Fruit fly (Drosophila melanogaster): Measurements from ENCODE around the gene CG34241.

The CG34241 gene

DNA sequence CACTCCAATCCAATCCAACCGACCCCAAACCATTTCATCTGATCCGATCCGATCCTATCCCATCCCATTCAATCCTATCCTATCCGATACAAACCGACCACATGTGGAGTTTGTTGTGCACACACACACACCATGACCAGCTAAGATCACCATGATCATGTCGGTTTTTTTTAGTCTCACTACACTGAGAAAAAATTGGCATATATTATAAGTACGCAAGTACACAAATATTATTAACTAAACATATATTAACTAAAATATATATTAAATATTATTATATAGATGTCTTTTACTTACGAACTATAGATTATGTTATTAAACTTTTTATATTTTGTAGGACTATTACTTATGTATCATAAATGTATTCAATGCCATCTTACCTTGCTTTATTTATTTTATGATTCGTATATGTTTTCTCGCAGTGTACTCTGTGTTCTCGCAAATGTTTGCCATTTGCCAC, 25.8 kb upstream of the CG34241 start (continued):
- peak; percentile 41 for TF ChIP-seq CG15696 (tag; optimal IDR thresholded peaks at IDR 0.05)
- TF ChIP-seq phol (tag; optimal IDR thresholded peaks at IDR 0.05): peak; percentile 63
- TF ChIP-seq CG8924 (tag; optimal IDR thresholded peaks at IDR 0.05): peak; percentile 50
- TF ChIP-seq sr (GFP tag; IDR thresholded peaks at IDR 0.05): no peak
- TF ChIP-seq fd96Cb (tag; optimal IDR thresholded peaks at IDR 0.05): peak; percentile 8
- TF ChIP-seq CG10979 (tag; optimal IDR thresholded peaks at IDR 0.05): peak; percentile 59
- peak; percentile 77 for TF ChIP-seq dmrt11E (tag; optimal IDR thresholded peaks at IDR 0.05)
- peak in 1 of 2 experiments; percentile 29 for TF ChIP-seq insv (GFP tag; optimal IDR thresholded peaks at IDR 0.05)
- peak; percentile 56 for TF ChIP-seq zen (tag; optimal IDR thresholded peaks at IDR 0.05)
- TF ChIP-seq dmrt99B (tag; optimal IDR thresholded peaks at IDR 0.05): peak; percentile 43
- peak; percentile 26 for TF ChIP-seq Blimp-1 (GFP tag; optimal IDR thresholded peaks at IDR 0.05)
- no peak for TF ChIP-seq ttk (GFP tag; IDR thresholded peaks at IDR 0.05)
- TF ChIP-seq Sox100B (GFP tag; optimal IDR thresholded peaks at IDR 0.05): peak; percentile 50
- TF ChIP-seq sens (GFP tag): no peak
- TF ChIP-seq esg (GFP tag; conservative IDR thresholded peaks at IDR 0.05): no peak
- TF ChIP-seq Hr51 (GFP tag; optimal IDR thresholded peaks at IDR 0.05): peak in 1 of 2 experiments; percentile 30
- TF ChIP-seq D19A (tag; optimal IDR thresholded peaks at IDR 0.05): peak; percentile 28
- peak in 1 of 3 experiments; percentile 70 for TF ChIP-seq lola (GFP tag; optimal IDR thresholded peaks at IDR 0.05)
- TF ChIP-seq CG31441 (GFP tag; IDR thresholded peaks at IDR 0.05): peak; percentile 60
- no peak for TF ChIP-seq tup (GFP tag; optimal IDR thresholded peaks at IDR 0.05)
- TF ChIP-seq Dip3 (GFP tag; optimal IDR thresholded peaks at IDR 0.05): no peak
- TF ChIP-seq bsh (GFP tag; optimal IDR thresholded peaks at IDR 0.05): peak; percentile 31 to 53
- no peak for TF ChIP-seq CG3065 (GFP tag; optimal IDR thresholded peaks at IDR 0.05)
- TF ChIP-seq Oli (tag; optimal IDR thresholded peaks at IDR 0.05): peak; percentile 26
- TF ChIP-seq Opbp (GFP tag; IDR thresholded peaks at IDR 0.05; ENCODE audit: partially characterized antibody): no peak
- TF ChIP-seq zf30C (GFP tag; optimal IDR thresholded peaks at IDR 0.05): peak; percentile 54
- peak; percentile 19 for TF ChIP-seq CG7271 (tag; optimal IDR thresholded peaks at IDR 0.05)
- TF ChIP-seq tin (GFP tag; optimal IDR thresholded peaks at IDR 0.05): no peak
- no peak for TF ChIP-seq ERR (GFP tag; optimal IDR thresholded peaks at IDR 0.05)
- TF ChIP-seq unc-4 (GFP tag; IDR thresholded peaks at IDR 0.05; ENCODE audit: partially characterized antibody): no peak
- TF ChIP-seq CG8388 (GFP tag; optimal IDR thresholded peaks at IDR 0.05): peak; percentile 21
- peak; percentile 75 for TF ChIP-seq twi (tag; optimal IDR thresholded peaks at IDR 0.05)
- TF ChIP-seq row (GFP tag; IDR thresholded peaks at IDR 0.05): peak; percentile 21; the same call in 1 of the 3 replicates
- peak; percentile 16 for TF ChIP-seq nom (GFP tag; optimal IDR thresholded peaks at IDR 0.05)
- peak; percentile 57 for TF ChIP-seq nmo (GFP tag; optimal IDR thresholded peaks at IDR 0.05)
- no peak for TF ChIP-seq eve (GFP tag; optimal IDR thresholded peaks at IDR 0.05)
- peak; percentile 49 for TF ChIP-seq CG14710 (tag; optimal IDR thresholded peaks at IDR 0.05)
- no peak for TF ChIP-seq CG12071 (GFP tag; optimal IDR thresholded peaks at IDR 0.05)
- peak; percentile 53 for TF ChIP-seq CoRest (tag; optimal IDR thresholded peaks at IDR 0.05)
- peak; percentile 68 for TF ChIP-seq CG18262 (tag; optimal IDR thresholded peaks at IDR 0.05)
- TF ChIP-seq Chrac-16 (GFP tag; optimal IDR thresholded peaks at IDR 0.05): no peak
- TF ChIP-seq CG11085 (GFP tag; IDR thresholded peaks at IDR 0.05): 0 out of 2 replicates have a peak, but pooled peaks have one; percentile 12
- no peak for TF ChIP-seq CG18764 (GFP tag; optimal IDR thresholded peaks at IDR 0.05)
- TF ChIP-seq CG17361 (GFP tag; IDR thresholded peaks at IDR 0.05): peak; percentile 65; the same call in 2 of the 3 replicates
- peak; percentile 45 for TF ChIP-seq grau (tag; optimal IDR thresholded peaks at IDR 0.05)
- no peak for TF ChIP-seq bigmax (GFP tag; optimal IDR thresholded peaks at IDR 0.05)
- peak; percentile 76 for TF ChIP-seq CG2712 (tag; optimal IDR thresholded peaks at IDR 0.05)
- TF ChIP-seq CG9727 (GFP tag; optimal IDR thresholded peaks at IDR 0.05): peak; percentile 61
- peak; percentile 55 for TF ChIP-seq CG12391 (tag; optimal IDR thresholded peaks at IDR 0.05)
